Fruit fly (Drosophila melanogaster): ENCODE data around the gene CG8565.
A peak's percentile ranks its signal among the peaks of the same experiment; 100 is the strongest.

CG8565 gene

dm6 chrX:15857601-15858284 is 20.1 kb downstream of the CG8565 start, which contains the start of the genes CG46440 and Myb (continued):
- TF ChIP-seq CG7357 (GFP tag; IDR thresholded peaks at IDR 0.05) (peak; percentile 92), CG7271 (tag; optimal IDR thresholded peaks at IDR 0.05) (no peak), otp (GFP tag; IDR thresholded peaks at IDR 0.05) (no peak), CG13424 (tag; optimal IDR thresholded peaks at IDR 0.05) (no peak), Aef1 (GFP tag; IDR thresholded peaks at IDR 0.05) (no peak), Doc2 (GFP tag; IDR thresholded peaks at IDR 0.05) (no peak), ci (GFP tag; IDR thresholded peaks at IDR 0.05) (no peak)

dm6 chrX:15859387-15859786 is 21.8 kb downstream of the CG8565 start, which contains the start of gene AlkB:
AlkB (minus strand) TSS chrX:15859487.
- TF ChIP-seq B-H1 (GFP tag; IDR thresholded peaks at IDR 0.05) (no peak), Dll (GFP tag; IDR thresholded peaks at IDR 0.05; ENCODE audit: partially characterized antibody) (peak; percentile 49; the same call in 1 of the 4 replicates), nerfin-2 (GFP tag; IDR thresholded peaks at IDR 0.05; ENCODE audit: partially characterized antibody) (no peak), CG13287 (GFP tag; IDR thresholded peaks at IDR 0.05; ENCODE audit: partially characterized antibody) (0 out of 2 replicates have a peak, but pooled peaks have one; percentile 19), CG17361 (GFP tag; IDR thresholded peaks at IDR 0.05) (0 out of 3 replicates have a peak, but pooled peaks have one; percentile 9), Oli (tag; optimal IDR thresholded peaks at IDR 0.05) (no peak), scrt (GFP tag; optimal IDR thresholded peaks at IDR 0.05) (no peak), sug (tag; optimal IDR thresholded peaks at IDR 0.05) (no peak), Dref (GFP tag; IDR thresholded peaks at IDR 0.05) (peak; percentile 43; the same call in 1 of the 2 replicates), CG16813 (GFP tag; IDR thresholded peaks at IDR 0.05; ENCODE audit: partially characterized antibody) (0 out of 3 replicates have a peak, but pooled peaks have one; percentile 4), Bdp1 (GFP tag; optimal IDR thresholded peaks at IDR 0.05) (no peak), dati (GFP tag; IDR thresholded peaks at IDR 0.05) (no peak), CG33213 (GFP tag; optimal IDR thresholded peaks at IDR 0.05) (no peak), lola (GFP tag; optimal IDR thresholded peaks at IDR 0.05) (no peak), C15 (GFP tag; IDR thresholded peaks at IDR 0.05) (no peak), NC2β (GFP tag; optimal IDR thresholded peaks at IDR 0.05) (no peak), BEAF-32 (GFP tag; optimal IDR thresholded peaks at IDR 0.05) (peak; percentile 45), CG30431 (GFP tag; optimal IDR thresholded peaks at IDR 0.05) (no peak), her (GFP tag; optimal IDR thresholded peaks at IDR 0.05) (no peak), trem (tag; optimal IDR thresholded peaks at IDR 0.05) (no peak), CG3838 (GFP tag; optimal IDR thresholded peaks at IDR 0.05) (no peak), CG11723 (GFP tag; optimal IDR thresholded peaks at IDR 0.05) (no peak), CG2129 (GFP tag; IDR thresholded peaks at IDR 0.05; ENCODE audit: partially characterized antibody) (peak; percentile 13; the same call in 1 of the 2 replicates), gfzf (GFP tag; optimal IDR thresholded peaks at IDR 0.05) (peak; percentile 44), bcd (GFP tag; optimal IDR thresholded peaks at IDR 0.05) (no peak), HmgZ (tag; optimal IDR thresholded peaks at IDR 0.05) (no peak), ems (GFP tag; optimal IDR thresholded peaks at IDR 0.05) (no peak), fu2 (GFP tag; optimal IDR thresholded peaks at IDR 0.05) (no peak), dmrt11E (tag; optimal IDR thresholded peaks at IDR 0.05) (no peak), sim (GFP tag; IDR thresholded peaks at IDR 0.05) (no peak), ewg (GFP tag; optimal IDR thresholded peaks at IDR 0.05) (no peak), CG17612 (GFP tag; IDR thresholded peaks at IDR 0.05) (no peak), cas (GFP tag; IDR thresholded peaks at IDR 0.05) (no peak), lilli (GFP tag; optimal IDR thresholded peaks at IDR 0.05) (no peak), CG7786 (GFP tag; optimal IDR thresholded peaks at IDR 0.05) (no peak), amos (GFP tag; IDR thresholded peaks at IDR 0.05; ENCODE audit: partially characterized antibody) (0 out of 2 replicates have a peak, but pooled peaks have one; percentile 17), sens (GFP tag) (peak; percentile 32), lmd (GFP tag; IDR thresholded peaks at IDR 0.05) (no peak)

Data from whole organism, embryonic.